Fruit fly (Drosophila melanogaster) whole organism, embryonic: Measurements from ENCODE around the gene CG16734.
A peak's percentile ranks its signal among the peaks of the same experiment; 100 is the strongest.

ENCODE experiments used
- Ada2b ChIP-seq: fragments of 200-800 bp; sonication (Bioruptor generic); IDR thresholded peaks from 2 replicates; pipeline ENCODE4 v1.3.6; 2022; ENCODE audit warnings: missing biosample characterization, missing genetic modification characterization
- Adf1 ChIP-seq: fragments of 200-800 bp; sonication (Bioruptor generic); IDR thresholded peaks from 2 replicates; pipeline ENCODE4 v1.3.6; 2022; ENCODE audit warnings: missing biosample characterization, missing genetic modification characterization
- CG10979 ChIP-seq: fragments of 200-800 bp; sonication (Bioruptor generic); optimal IDR thresholded peaks from 2 replicates; lab custom pipeline; 2018; ENCODE audit warnings: missing biosample characterization, mild to moderate bottlenecking, missing genetic modification characterization, moderate library complexity
- CG11247 ChIP-seq: fragments of 200-800 bp; sonication (Bioruptor generic); IDR thresholded peaks from 2 replicates; pipeline ENCODE4 v1.3.6; 2022; ENCODE audit warnings: missing biosample characterization, missing genetic modification characterization
- CG12942 ChIP-seq: fragments of 200-800 bp; sonication (Bioruptor generic); optimal IDR thresholded peaks from 3 replicates; lab custom pipeline; 2016; ENCODE audit warnings: missing biosample characterization, missing genetic modification characterization
- CG15011 ChIP-seq: fragments of 200-800 bp; sonication (Bioruptor generic); optimal IDR thresholded peaks from 3 replicates; lab custom pipeline; 2018; ENCODE audit warnings: missing biosample characterization, mild to moderate bottlenecking, missing genetic modification characterization
- CG1529 ChIP-seq: fragments of 200-800 bp; sonication (Bioruptor generic); optimal IDR thresholded peaks from 3 replicates; lab custom pipeline; 2018; ENCODE audit warnings: missing biosample characterization, missing genetic modification characterization
- CG15696 ChIP-seq: fragments of 200-800 bp; sonication (Bioruptor generic); optimal IDR thresholded peaks from 2 replicates; lab custom pipeline; 2019; ENCODE audit warnings: missing biosample characterization, mild to moderate bottlenecking, missing genetic modification characterization, moderate library complexity
- CG16779 ChIP-seq: fragments of 200-800 bp; sonication (Bioruptor generic); IDR thresholded peaks from 2 replicates; pipeline ENCODE4 v1.3.6; 2022; ENCODE audit warnings: missing biosample characterization, missing genetic modification characterization
- CG2120 ChIP-seq: fragments of 200-800 bp; sonication (Bioruptor generic); optimal IDR thresholded peaks from 3 replicates; lab custom pipeline; 2016; ENCODE audit warnings: missing biosample characterization, missing genetic modification characterization
- CG30020 ChIP-seq: fragments of 200-800 bp; optimal IDR thresholded peaks from 2 replicates; lab custom pipeline; 2019; ENCODE audit warnings: missing biosample characterization, mild to moderate bottlenecking, missing genetic modification characterization, moderate library complexity
- CG30403 ChIP-seq: fragments of 200-800 bp; sonication (Bioruptor generic); optimal IDR thresholded peaks from 3 replicates; lab custom pipeline; 2016; ENCODE audit warnings: missing biosample characterization, missing genetic modification characterization
- CG33213 ChIP-seq: fragments of 200-800 bp; sonication (Bioruptor generic); optimal IDR thresholded peaks from 3 replicates; lab custom pipeline; 2016; ENCODE audit warnings: missing biosample characterization, missing genetic modification characterization
- CG33557 ChIP-seq: fragments of 200-800 bp; sonication (Bioruptor generic); optimal IDR thresholded peaks from 2 replicates; lab custom pipeline; 2019; ENCODE audit warnings: missing biosample characterization, mild to moderate bottlenecking, missing genetic modification characterization, moderate library complexity
- CG6683 ChIP-seq: fragments of 200-800 bp; sonication (Bioruptor generic); optimal IDR thresholded peaks from 2 replicates; lab custom pipeline; 2017; ENCODE audit warnings: missing biosample characterization, mild to moderate bottlenecking, missing genetic modification characterization, missing genetic modification reagents
- CG8478 ChIP-seq: fragments of >200 bp; optimal IDR thresholded peaks from 2 replicates; lab custom pipeline; 2018
- CG9609 ChIP-seq: fragments of 200-800 bp; sonication (Bioruptor generic); optimal IDR thresholded peaks from 3 replicates; lab custom pipeline; 2016; ENCODE audit warnings: missing biosample characterization, missing genetic modification characterization
- Chrac-16 ChIP-seq: fragments of 200-800 bp; sonication (Bioruptor generic); optimal IDR thresholded peaks from 3 replicates; lab custom pipeline; 2016; ENCODE audit warnings: missing biosample characterization, missing genetic modification characterization
- CoRest ChIP-seq: fragments of 200-800 bp; sonication (Bioruptor generic); optimal IDR thresholded peaks from 3 replicates; lab custom pipeline; 2018; ENCODE audit warnings: missing biosample characterization, mild to moderate bottlenecking, missing genetic modification characterization, moderate library complexity
- Deaf1 ChIP-seq: fragments of 200-800 bp; optimal IDR thresholded peaks from 3 replicates; lab custom pipeline; 2019; ENCODE audit warnings: missing biosample characterization, mild to moderate bottlenecking, missing genetic modification characterization, moderate library complexity
- Dip2 ChIP-seq: fragments of 200-800 bp; sonication (Bioruptor generic); IDR thresholded peaks from 2 replicates; pipeline ENCODE4 v1.3.6; 2022; ENCODE audit warnings: missing biosample characterization, missing genetic modification characterization
- Doc3 ChIP-seq: fragments of 200-800 bp; sonication (Bioruptor generic); IDR thresholded peaks from 3 replicates; pipeline ENCODE4 v1.3.6; 2022; ENCODE audit warnings: missing biosample characterization, missing genetic modification characterization; ENCODE audit not compliant: partially characterized antibody
- E2f2 ChIP-seq: fragments of 200-800 bp; sonication (Bioruptor generic); IDR thresholded peaks from 2 replicates; pipeline ENCODE4 v1.3.6; 2022; ENCODE audit warnings: missing biosample characterization, missing genetic modification characterization
- Gsc ChIP-seq: fragments of 200-800 bp; sonication (Bioruptor generic); IDR thresholded peaks from 2 replicates; pipeline ENCODE4 v1.3.6; 2022; ENCODE audit warnings: missing biosample characterization, missing genetic modification characterization
- HLH4C ChIP-seq: fragments of 200-800 bp; sonication (Bioruptor generic); IDR thresholded peaks from 3 replicates; pipeline ENCODE4 v1.3.6; 2022; ENCODE audit warnings: missing biosample characterization, missing genetic modification characterization; ENCODE audit not compliant: partially characterized antibody
- HLHmδ ChIP-seq: fragments of 200-800 bp; sonication (Bioruptor generic); optimal IDR thresholded peaks from 2 replicates; lab custom pipeline; 2018; ENCODE audit warnings: missing biosample characterization, mild to moderate bottlenecking, missing genetic modification characterization, moderate library complexity
- HmgZ ChIP-seq: fragments of 200-800 bp; sonication (Bioruptor generic); optimal IDR thresholded peaks from 2 replicates; lab custom pipeline; 2018; ENCODE audit warnings: missing biosample characterization, mild to moderate bottlenecking, missing genetic modification characterization
- Max ChIP-seq: fragments of 200-800 bp; sonication (Bioruptor generic); optimal IDR thresholded peaks from 2 replicates; lab custom pipeline; 2016; ENCODE audit warnings: missing biosample characterization, mild to moderate bottlenecking, missing genetic modification characterization
- Meics ChIP-seq: fragments of 200-800 bp; sonication (Bioruptor generic); optimal IDR thresholded peaks from 2 replicates; lab custom pipeline; 2017; ENCODE audit warnings: missing biosample characterization, mild to moderate bottlenecking, missing genetic modification characterization
- Nf-YC ChIP-seq: fragments of 200-800 bp; optimal IDR thresholded peaks from 3 replicates; lab custom pipeline; 2019; ENCODE audit warnings: missing biosample characterization, mild to moderate bottlenecking, missing genetic modification characterization, moderate library complexity
- NfI ChIP-seq: fragments of 200-800 bp; sonication (Bioruptor generic); optimal IDR thresholded peaks from 3 replicates; lab custom pipeline; 2018; ENCODE audit warnings: missing biosample characterization, mild to moderate bottlenecking, missing genetic modification characterization, moderate library complexity
- Opbp ChIP-seq: fragments of 200-800 bp; sonication (Bioruptor generic); IDR thresholded peaks from 3 replicates; pipeline ENCODE4 v1.3.6; 2022; ENCODE audit warnings: missing biosample characterization, missing genetic modification characterization; ENCODE audit not compliant: partially characterized antibody
- Optix ChIP-seq: fragments of 200-800 bp; sonication (Bioruptor generic); IDR thresholded peaks from 3 replicates; pipeline ENCODE4 v1.3.6; 2022; ENCODE audit warnings: missing biosample characterization, missing genetic modification characterization
- Scr ChIP-seq: fragments of 200-800 bp; sonication (Bioruptor generic); IDR thresholded peaks from 2 replicates; pipeline ENCODE4 v1.3.6; 2022; ENCODE audit warnings: missing biosample characterization, missing genetic modification characterization; ENCODE audit not compliant: partially characterized antibody
- Stat92E ChIP-seq, 3 experiments: fragments of >200 bp in 2 of 3; fragments of 200-800 bp in 1 of 3; sonication (Bioruptor generic) in 1 of 3; optimal IDR thresholded peaks; 2 replicates each; lab custom pipeline; 2017 to 2019; ENCODE audit warnings: missing biosample characterization in 3 of 3, missing genetic modification characterization in 3 of 3, mild to moderate bottlenecking in 1 of 3, moderate library complexity in 1 of 3
- YL-1 ChIP-seq: fragments of 200-800 bp; sonication (Bioruptor generic); optimal IDR thresholded peaks from 3 replicates; lab custom pipeline; 2017; ENCODE audit warnings: missing biosample characterization, mild to moderate bottlenecking, missing genetic modification characterization
- amos ChIP-seq: fragments of 200-800 bp; sonication (Bioruptor generic); IDR thresholded peaks from 2 replicates; pipeline ENCODE4 v1.3.6; 2022; ENCODE audit warnings: missing biosample characterization, missing genetic modification characterization; ENCODE audit not compliant: partially characterized antibody
- cg ChIP-seq: fragments of 200-800 bp; sonication (Bioruptor generic); optimal IDR thresholded peaks from 3 replicates; lab custom pipeline; 2019; ENCODE audit warnings: missing biosample characterization, mild to moderate bottlenecking, missing genetic modification characterization, moderate library complexity
- crol ChIP-seq: fragments of 200-800 bp; sonication (Bioruptor generic); IDR thresholded peaks from 2 replicates; pipeline ENCODE4 v1.3.6; 2022; ENCODE audit warnings: missing biosample characterization, missing genetic modification characterization
- crp ChIP-seq, 2 experiments: fragments of 200-800 bp; sonication (Bioruptor generic); optimal IDR thresholded peaks; 2 replicates in 1 of 2; 3 replicates in 1 of 2; lab custom pipeline; 2017; ENCODE audit warnings: missing biosample characterization in 2 of 2, missing genetic modification characterization in 2 of 2, mild to moderate bottlenecking in 1 of 2, moderate library complexity in 1 of 2
- dpn ChIP-seq, 2 experiments: fragments of 200-800 bp; sonication (Bioruptor generic); optimal IDR thresholded peaks; 3 replicates each; lab custom pipeline; 2016; ENCODE audit warnings: missing biosample characterization in 2 of 2, missing genetic modification characterization in 2 of 2
- dysf ChIP-seq: fragments of 200-800 bp; sonication (Bioruptor generic); IDR thresholded peaks from 3 replicates; pipeline ENCODE4 v1.3.6; 2022; ENCODE audit warnings: missing biosample characterization, missing genetic modification characterization
- inv ChIP-seq: fragments of 200-800 bp; sonication (Bioruptor generic); IDR thresholded peaks from 2 replicates; pipeline ENCODE4 v1.3.6; 2022; ENCODE audit warnings: missing biosample characterization, missing genetic modification characterization; ENCODE audit not compliant: partially characterized antibody
- lbe ChIP-seq: fragments of 200-800 bp; sonication (Bioruptor generic); optimal IDR thresholded peaks from 2 replicates; lab custom pipeline; 2016; ENCODE audit warnings: missing biosample characterization, mild to moderate bottlenecking, missing genetic modification characterization
- lilli ChIP-seq: fragments of 200-800 bp; sonication (Bioruptor generic); optimal IDR thresholded peaks from 3 replicates; lab custom pipeline; 2016; ENCODE audit warnings: missing biosample characterization, missing genetic modification characterization
- mld ChIP-seq: fragments of 200-800 bp; sonication (Bioruptor generic); IDR thresholded peaks from 3 replicates; pipeline ENCODE4 v1.3.6; 2022; ENCODE audit warnings: missing biosample characterization, missing genetic modification characterization; ENCODE audit not compliant: partially characterized antibody
- nerfin-1 ChIP-seq: fragments of 200-800 bp; sonication (Bioruptor generic); optimal IDR thresholded peaks from 3 replicates; lab custom pipeline; 2019; ENCODE audit warnings: missing biosample characterization, mild to moderate bottlenecking, missing genetic modification characterization, moderate library complexity
- tin ChIP-seq: fragments of 200-800 bp; sonication (Bioruptor generic); optimal IDR thresholded peaks from 3 replicates; lab custom pipeline; 2016; ENCODE audit warnings: missing biosample characterization, missing genetic modification characterization
- z ChIP-seq: fragments of 200-800 bp; sonication (Bioruptor generic); IDR thresholded peaks from 3 replicates; pipeline ENCODE4 v1.3.6; 2022; ENCODE audit warnings: missing biosample characterization, missing genetic modification characterization
- zf30C ChIP-seq: fragments of 200-800 bp; sonication (Bioruptor generic); optimal IDR thresholded peaks from 3 replicates; lab custom pipeline; 2018; ENCODE audit warnings: missing biosample characterization, mild to moderate bottlenecking, missing genetic modification characterization

The CG16734 gene

DNA sequence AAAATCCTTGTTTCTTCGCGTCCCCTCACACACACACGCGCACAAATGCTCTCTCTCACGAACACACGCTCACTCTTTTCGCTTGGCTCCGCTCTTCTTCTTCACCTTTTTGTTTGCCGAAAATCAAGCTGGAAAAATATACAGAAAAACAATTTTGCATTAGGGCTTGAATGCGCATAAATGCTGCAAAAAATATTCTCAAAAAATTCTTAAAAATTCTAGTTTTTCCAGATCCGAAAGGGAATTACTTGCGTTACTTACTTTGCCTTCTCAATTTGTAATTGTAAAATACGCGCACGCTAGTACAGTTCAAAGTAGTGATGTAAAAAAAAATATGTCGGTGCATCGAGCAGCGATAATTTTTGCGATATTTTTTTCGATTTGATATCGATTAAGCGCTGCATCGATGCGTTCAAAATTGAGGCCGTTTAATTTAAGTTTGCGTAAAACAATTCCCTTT is 14.9 kb upstream of the CG16734 start (continued):
- TF ChIP-seq Opbp (GFP tag; lab: Robert Waterston, UW) (peak; percentile 78), NfI (GFP tag; lab: Kevin White, UChicago) (peak; percentile 12), mld (peak; percentile 83; the same call in 2 of the 3 replicates), nerfin-1 (peak; percentile 21), dysf (GFP tag; lab: Robert Waterston, UW) (no peak), Doc3 (GFP tag; lab: Robert Waterston, UW) (peak; percentile 70), CG8478 (lab: Kevin White, UChicago) (no peak), HmgZ (tag; lab: Kevin White, UChicago) (peak; percentile 43), lbe (GFP tag; lab: Kevin White, UChicago) (peak; percentile 48), CG1529 (GFP tag; lab: Kevin White, UChicago) (no peak), Dip2 (no peak), crol (no peak), Optix (GFP tag; lab: Robert Waterston, UW) (no peak), tin (GFP tag; lab: Kevin White, UChicago) (no peak), CG2120 (GFP tag; lab: Kevin White, UChicago) (peak; percentile 9), HLHmδ (GFP tag; lab: Kevin White, UChicago) (no peak), zf30C (GFP tag; lab: Kevin White, UChicago) (no peak), Gsc (GFP tag; lab: Robert Waterston, UW) (no peak), CG15011 (no peak), lilli (GFP tag; lab: Kevin White, UChicago) (peak; percentile 2), CoRest (tag; lab: Kevin White, UChicago) (peak; percentile 5), CG30020 (tag; lab: Kevin White, UChicago) (peak; percentile 50), Deaf1 (tag; lab: Kevin White, UChicago) (peak; percentile 56), CG15696 (tag; lab: Kevin White, UChicago) (no peak), crp (GFP tag; optimal IDR thresholded peaks at IDR 0.05; lab: Kevin White, UChicago) (no peak), inv (GFP tag; lab: Robert Waterston, UW) (peak; percentile 65), Nf-YC (tag; lab: Kevin White, UChicago) (peak; percentile 27), Adf1 (peak; percentile 37; the same call in 1 of the 2 replicates), HLH4C (peak; percentile 88), Max (GFP tag; lab: Kevin White, UChicago) (peak; percentile 21), YL-1 (GFP tag; lab: Kevin White, UChicago) (peak; percentile 94), Chrac-16 (GFP tag; lab: Kevin White, UChicago) (no peak), Ada2b (GFP tag; lab: Robert Waterston, UW) (no peak), CG16779 (no peak), CG12942 (GFP tag; lab: Kevin White, UChicago) (no peak), dpn (GFP tag; optimal IDR thresholded peaks at IDR 0.05; lab: Kevin White, UChicago) (peak in 1 of 2 experiments; percentile 6), E2f2 (GFP tag; lab: Robert Waterston, UW) (peak; percentile 87), Stat92E (GFP tag; optimal IDR thresholded peaks at IDR 0.05; lab: Kevin White, UChicago) (peak in 1 of 3 experiments; percentile 66), Scr (peak; percentile 80), CG6683 (no peak), amos (GFP tag; lab: Robert Waterston, UW) (peak; percentile 79), CG10979 (tag; lab: Kevin White, UChicago) (peak; percentile 30), z (no peak), CG11247 (no peak), CG33213 (GFP tag; lab: Kevin White, UChicago) (peak; percentile 27), CG30403 (GFP tag; lab: Kevin White, UChicago) (peak; percentile 13), CG9609 (GFP tag; lab: Kevin White, UChicago) (no peak), CG33557 (GFP tag; lab: Kevin White, UChicago) (no peak), cg (GFP tag; lab: Kevin White, UChicago) (peak; percentile 93), Meics (GFP tag; lab: Kevin White, UChicago) (no peak)
